Worm (Caenorhabditis elegans): Measurements from ENCODE around the gene lron-1.

The lron-1 gene

DNA sequence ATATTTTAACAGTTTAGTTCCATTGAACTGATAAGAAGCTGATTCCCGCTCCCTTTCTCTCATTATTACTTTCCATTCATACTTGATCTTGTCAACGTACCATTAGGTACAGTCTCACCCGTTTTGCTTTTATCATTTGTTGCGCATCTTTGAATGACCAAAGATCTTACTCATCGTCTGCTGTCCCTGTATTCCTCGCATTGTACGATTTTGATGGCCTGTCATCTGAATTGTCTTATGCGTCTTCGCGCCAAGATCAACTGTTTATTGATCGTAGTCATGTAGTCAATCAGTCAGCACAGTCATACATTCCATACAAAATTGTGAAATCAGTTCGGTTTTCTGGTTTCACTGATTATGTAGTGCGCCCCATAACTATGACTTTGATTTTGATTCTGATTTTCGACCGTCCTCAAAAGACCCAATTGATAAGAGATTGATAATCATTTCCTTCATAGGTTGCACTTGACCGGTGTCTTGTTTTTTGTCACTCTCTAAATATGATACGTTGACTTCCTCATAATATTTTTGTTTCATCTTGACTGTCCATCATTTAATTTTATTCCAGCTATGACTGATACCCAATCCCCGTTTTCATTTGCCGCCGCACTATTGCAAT, 14.5 kb upstream of the lron-1 start, which contains the start of gene nhr-3:
TSS of gene nhr-3 (plus strand) at position 569 of the 619 bp plus-strand sequence.
- TF ChIP-seq ceh-82 (tag; optimal IDR thresholded peaks at IDR 0.05) (no peak), egl-5 (tag; optimal IDR thresholded peaks at IDR 0.05) (no peak), fkh-2 (tag; optimal IDR thresholded peaks at IDR 0.05) (no peak), nfya-1 (tag; optimal IDR thresholded peaks at IDR 0.05; ENCODE audit: insufficient read depth) (no peak), jun-1 (tag; optimal IDR thresholded peaks at IDR 0.05) (no peak), lsy-12 (tag; optimal IDR thresholded peaks at IDR 0.05) (no peak), hmg-11 (tag; optimal IDR thresholded peaks at IDR 0.05) (no peak), pqm-1 (tag; optimal IDR thresholded peaks at IDR 0.05) (peak; percentile 79), elt-2 (tag; optimal IDR thresholded peaks at IDR 0.05) (peak; percentile 79), ama-1 (optimal IDR thresholded peaks at IDR 0.05) (no peak), ZK546.5 (tag; optimal IDR thresholded peaks at IDR 0.05) (no peak), fos-1 (tag; optimal IDR thresholded peaks at IDR 0.05) (no peak), tbx-2 (tag; optimal IDR thresholded peaks at IDR 0.05) (no peak), ceh-16 (tag; optimal IDR thresholded peaks at IDR 0.05) (no peak), R02D3.7 (tag; optimal IDR thresholded peaks at IDR 0.05) (no peak), elt-1 (tag; optimal IDR thresholded peaks at IDR 0.05) (no peak), skn-1 (tag; optimal IDR thresholded peaks at IDR 0.05) (no peak), mml-1 (tag; optimal IDR thresholded peaks at IDR 0.05) (no peak), egl-27 (tag; optimal IDR thresholded peaks at IDR 0.05) (no peak), nhr-25 (tag; optimal IDR thresholded peaks at IDR 0.05) (peak; percentile 58), unc-39 (tag; optimal IDR thresholded peaks at IDR 0.05) (no peak), ceh-9 (tag; optimal IDR thresholded peaks at IDR 0.05) (no peak), nhr-23 (tag; optimal IDR thresholded peaks at IDR 0.05) (peak; percentile 48), eor-1 (tag; optimal IDR thresholded peaks at IDR 0.05) (no peak), ztf-11 (tag; optimal IDR thresholded peaks at IDR 0.05) (no peak), nhr-43 (tag; optimal IDR thresholded peaks at IDR 0.05; ENCODE audit: poor library complexity, severe bottlenecking) (no peak), ztf-4 (tag; optimal IDR thresholded peaks at IDR 0.05) (no peak), daf-12 (tag; optimal IDR thresholded peaks at IDR 0.05) (no peak), unc-62 (GFP tag; optimal IDR thresholded peaks at IDR 0.05) (peak; percentile 39), nhr-237 (tag; optimal IDR thresholded peaks at IDR 0.05) (no peak), nhr-67 (tag; optimal IDR thresholded peaks at IDR 0.05) (no peak), nhr-11 (tag; optimal IDR thresholded peaks at IDR 0.05) (no peak), aly-2 (tag; optimal IDR thresholded peaks at IDR 0.05) (no peak), ceh-28 (tag; optimal IDR thresholded peaks at IDR 0.05) (peak; percentile 51), lin-15B (tag; optimal IDR thresholded peaks at IDR 0.05) (no peak), mdl-1 (tag; optimal IDR thresholded peaks at IDR 0.05) (peak; percentile 18), sea-2 (GFP tag; optimal IDR thresholded peaks at IDR 0.05) (no peak), nhr-28 (tag; optimal IDR thresholded peaks at IDR 0.05) (no peak), fkh-10 (GFP tag; optimal IDR thresholded peaks at IDR 0.05) (no peak), nhr-77 (tag; optimal IDR thresholded peaks at IDR 0.05) (no peak), nhr-12 (tag; optimal IDR thresholded peaks at IDR 0.05) (no peak), pha-4 (tag; optimal IDR thresholded peaks at IDR 0.05) (no peak), elt-3 (tag; optimal IDR thresholded peaks at IDR 0.05) (peak in 2 of 3 experiments; percentile 27 to 53), zag-1 (tag; optimal IDR thresholded peaks at IDR 0.05) (no peak)

DNA sequence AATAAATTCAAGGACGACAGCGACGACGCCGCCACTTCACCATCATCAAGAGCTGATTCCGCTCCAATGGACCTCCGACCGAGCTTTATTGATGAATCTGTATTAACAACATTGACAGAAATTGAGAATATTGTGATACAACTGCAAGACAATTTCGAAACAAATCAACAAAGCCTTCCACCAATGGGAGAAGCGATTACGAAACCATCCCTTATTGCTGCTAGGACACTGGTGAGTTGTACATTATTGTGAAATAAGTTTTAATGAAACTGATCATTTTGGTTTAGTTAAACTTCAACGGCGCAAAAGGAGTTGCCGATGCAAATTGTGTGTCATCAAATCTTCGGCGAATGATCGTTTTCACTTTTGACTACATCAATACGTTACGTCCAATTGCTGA, 13.4 kb upstream of the lron-1 start:
- TF ChIP-seq ceh-28 (tag; optimal IDR thresholded peaks at IDR 0.05) (no peak), fkh-10 (GFP tag; optimal IDR thresholded peaks at IDR 0.05) (no peak), mml-1 (tag; optimal IDR thresholded peaks at IDR 0.05) (no peak), nhr-67 (tag; optimal IDR thresholded peaks at IDR 0.05) (no peak), lin-39 (tag; optimal IDR thresholded peaks at IDR 0.05) (no peak), aly-2 (tag; optimal IDR thresholded peaks at IDR 0.05) (no peak), eor-1 (tag; optimal IDR thresholded peaks at IDR 0.05) (no peak), ceh-82 (tag; optimal IDR thresholded peaks at IDR 0.05) (no peak), ama-1 (optimal IDR thresholded peaks at IDR 0.05) (no peak), ZK546.5 (tag; optimal IDR thresholded peaks at IDR 0.05) (no peak), ceh-16 (tag; optimal IDR thresholded peaks at IDR 0.05) (no peak), daf-12 (tag; optimal IDR thresholded peaks at IDR 0.05) (no peak), nhr-76 (tag; optimal IDR thresholded peaks at IDR 0.05) (no peak), zag-1 (tag; optimal IDR thresholded peaks at IDR 0.05) (no peak), unc-62 (GFP tag; optimal IDR thresholded peaks at IDR 0.05) (no peak), snpc-4 (tag; optimal IDR thresholded peaks at IDR 0.05) (no peak), ceh-9 (tag; optimal IDR thresholded peaks at IDR 0.05) (no peak)

Data from whole organism, L3 larva.